Worm (Caenorhabditis elegans): ENCODE results near the gene grl-15.
A peak's percentile ranks its signal among the peaks of the same experiment; 100 is the strongest.

Gene grl-15

ce11 chrIII:12235914-12236313, at the start of gene grl-15, which contains the start of gene fbxa-89:
grl-15 (minus strand) TSS chrIII:12236014.
fbxa-89 (plus strand) TSS chrIII:12236184.
- TF ChIP-seq dve-1 (tag; optimal IDR thresholded peaks at IDR 0.05) (no peak), zip-5 (tag; optimal IDR thresholded peaks at IDR 0.05) (no peak), lim-6 (tag; optimal IDR thresholded peaks at IDR 0.05) (no peak), unc-3 (GFP tag; conservative IDR thresholded peaks at IDR 0.05) (no peak), unc-3 (tag; optimal IDR thresholded peaks at IDR 0.05) (no peak), ceh-14 (tag; optimal IDR thresholded peaks at IDR 0.05) (no peak), ttx-3 (tag; optimal IDR thresholded peaks at IDR 0.05) (no peak), hlh-6 (tag; optimal IDR thresholded peaks at IDR 0.05) (no peak), ama-1 (optimal IDR thresholded peaks at IDR 0.05) (no peak), elt-2 (tag; optimal IDR thresholded peaks at IDR 0.05) (no peak), pha-4 (tag; optimal IDR thresholded peaks at IDR 0.05) (no peak)

ce11 chrIII:12284157-12284556, 48.3 kb upstream of the grl-15 start:
- no peak for TF ChIP-seq lin-11 (tag; optimal IDR thresholded peaks at IDR 0.05)
- no peak for TF ChIP-seq hlh-13 (GFP tag; optimal IDR thresholded peaks at IDR 0.05)
- no peak for TF ChIP-seq fkh-10 (GFP tag; optimal IDR thresholded peaks at IDR 0.05)
- no peak for TF ChIP-seq nhr-11 (tag; optimal IDR thresholded peaks at IDR 0.05)
- TF ChIP-seq dve-1 (tag; optimal IDR thresholded peaks at IDR 0.05), result no peak
- no peak for TF ChIP-seq syd-9 (tag; optimal IDR thresholded peaks at IDR 0.05)
- TF ChIP-seq sox-2 (GFP tag; IDR thresholded peaks at IDR 0.05), result no peak
- TF ChIP-seq unc-3 (GFP tag; conservative IDR thresholded peaks at IDR 0.05), result no peak
- TF ChIP-seq unc-3 (tag; optimal IDR thresholded peaks at IDR 0.05), result no peak
- TF ChIP-seq sdc-2 (tag; optimal IDR thresholded peaks at IDR 0.05), result no peak
- no peak for TF ChIP-seq ceh-2 (tag; optimal IDR thresholded peaks at IDR 0.05)
- no peak for TF ChIP-seq lim-6 (tag; optimal IDR thresholded peaks at IDR 0.05)
- no peak for TF ChIP-seq K09A11.1 (tag; optimal IDR thresholded peaks at IDR 0.05; ENCODE audit: insufficient read depth)
- TF ChIP-seq pros-1 (tag; optimal IDR thresholded peaks at IDR 0.05), result no peak
- no peak for TF ChIP-seq hlh-30 (tag; optimal IDR thresholded peaks at IDR 0.05; ENCODE audit: insufficient read depth)
- TF ChIP-seq che-1 (tag; optimal IDR thresholded peaks at IDR 0.05), result no peak
- no peak for TF ChIP-seq ceh-45 (GFP tag; IDR thresholded peaks at IDR 0.05)

- TF ChIP-seq pax-1 (tag; optimal IDR thresholded peaks at IDR 0.05) (no peak), ceh-31 (tag; optimal IDR thresholded peaks at IDR 0.05) (no peak), mec-3 (tag; optimal IDR thresholded peaks at IDR 0.05; ENCODE audit: borderline replicate concordance) (no peak), npax-4 (tag; optimal IDR thresholded peaks at IDR 0.05) (no peak), sdc-2 (tag; optimal IDR thresholded peaks at IDR 0.05) (no peak), ceh-9 (tag; optimal IDR thresholded peaks at IDR 0.05) (no peak), ceh-6 (GFP tag; optimal IDR thresholded peaks at IDR 0.05) (no peak), elt-2 (tag; optimal IDR thresholded peaks at IDR 0.05) (no peak), pha-2 (tag; optimal IDR thresholded peaks at IDR 0.05) (no peak), pros-1 (tag; optimal IDR thresholded peaks at IDR 0.05) (no peak), ceh-24 (tag; optimal IDR thresholded peaks at IDR 0.05) (no peak), zip-5 (tag; optimal IDR thresholded peaks at IDR 0.05) (no peak), hlh-6 (tag; optimal IDR thresholded peaks at IDR 0.05) (no peak), ceh-48 (tag; optimal IDR thresholded peaks at IDR 0.05) (no peak), ahr-1 (tag; optimal IDR thresholded peaks at IDR 0.05) (no peak), tbx-7 (tag; optimal IDR thresholded peaks at IDR 0.05) (no peak), lim-6 (tag; optimal IDR thresholded peaks at IDR 0.05) (no peak), fkh-6 (tag; optimal IDR thresholded peaks at IDR 0.05) (no peak), K09A11.1 (tag; optimal IDR thresholded peaks at IDR 0.05; ENCODE audit: insufficient read depth) (no peak), ceh-34 (tag; optimal IDR thresholded peaks at IDR 0.05) (no peak)
Measured at ce11 chrIII:12278766-12279165, 43.0 kb upstream of the grl-15 start.

DNA sequence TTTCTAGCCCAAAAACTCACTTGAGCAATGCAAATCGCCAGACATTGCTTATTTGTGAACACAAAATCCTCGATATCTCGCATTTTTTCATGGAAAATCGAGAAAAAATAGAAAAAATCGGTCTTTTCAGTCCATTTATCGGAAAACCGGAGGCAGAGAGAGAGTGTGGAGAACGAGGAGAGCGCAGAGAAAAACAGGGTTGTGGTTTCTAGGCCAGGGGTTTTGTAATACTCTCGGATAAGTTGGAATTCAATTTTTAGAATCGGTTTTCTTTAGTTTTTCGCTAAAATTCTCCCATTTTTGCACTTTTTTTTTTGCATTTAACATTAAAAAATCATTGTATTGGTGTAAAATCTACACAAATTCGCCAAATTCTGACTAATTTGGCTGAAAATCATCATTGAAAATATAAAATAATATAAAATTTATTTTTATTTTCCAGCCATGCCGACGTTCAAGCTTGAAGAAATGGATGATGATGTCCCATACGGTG, 37.8 kb upstream of the grl-15 start, which contains the start of the genes Y75B8A.24 and Y75B8A.25:
Gene Y75B8A.24, minus strand, starts transcription at position 155 of the 493 bp plus-strand sequence.
Gene Y75B8A.25, plus strand, starts transcription at position 443 of the 493 bp plus-strand sequence.
- TF ChIP-seq fkh-6 (tag; optimal IDR thresholded peaks at IDR 0.05) (peak; percentile 18), ceh-9 (tag; optimal IDR thresholded peaks at IDR 0.05) (no peak), sox-4 (tag; optimal IDR thresholded peaks at IDR 0.05) (no peak), elt-2 (tag; optimal IDR thresholded peaks at IDR 0.05) (no peak), ceh-31 (tag; optimal IDR thresholded peaks at IDR 0.05) (peak; percentile 89), ceh-22 (tag; optimal IDR thresholded peaks at IDR 0.05) (no peak), dve-1 (tag; optimal IDR thresholded peaks at IDR 0.05) (no peak), tbx-7 (tag; optimal IDR thresholded peaks at IDR 0.05) (peak; percentile 65), nhr-232 (tag; optimal IDR thresholded peaks at IDR 0.05) (no peak), ref-2 (tag; optimal IDR thresholded peaks at IDR 0.05) (peak; percentile 55), pha-2 (tag; optimal IDR thresholded peaks at IDR 0.05) (no peak), nfya-1 (tag; optimal IDR thresholded peaks at IDR 0.05) (peak; percentile 42), F13H6.1 (tag; optimal IDR thresholded peaks at IDR 0.05) (no peak), ceh-18 (tag; optimal IDR thresholded peaks at IDR 0.05) (no peak), rnt-1 (tag; optimal IDR thresholded peaks at IDR 0.05) (peak; percentile 47), gmeb-2 (tag; optimal IDR thresholded peaks at IDR 0.05) (no peak), tbx-2 (tag; optimal IDR thresholded peaks at IDR 0.05) (peak; percentile 78), unc-3 (GFP tag; conservative IDR thresholded peaks at IDR 0.05) (no peak), unc-3 (tag; optimal IDR thresholded peaks at IDR 0.05) (no peak)

All from whole organism, late embryonic.